Fruit fly (Drosophila melanogaster) whole organism, embryonic: ENCODE results near the gene rtv.

Experiments
- Ada2b ChIP-seq: fragments of 200-800 bp; sonication (Bioruptor generic); IDR thresholded peaks from 2 replicates; pipeline ENCODE4 v1.3.6; 2022; ENCODE audit warnings: missing biosample characterization, missing genetic modification characterization
- Atf-2 ChIP-seq: fragments of 200-800 bp; sonication (Bioruptor generic); optimal IDR thresholded peaks from 2 replicates; lab custom pipeline; 2016; ENCODE audit warnings: missing biosample characterization, missing genetic modification characterization
- BEAF-32 ChIP-seq: fragments of 200-800 bp; sonication (Bioruptor generic); optimal IDR thresholded peaks from 3 replicates; lab custom pipeline; 2017; ENCODE audit warnings: missing biosample characterization, missing genetic modification characterization, mild to moderate bottlenecking, moderate library complexity, missing genetic modification reagents
- CG12299 ChIP-seq: fragments of 200-800 bp; sonication (Bioruptor generic); optimal IDR thresholded peaks from 2 replicates; lab custom pipeline; 2018; ENCODE audit warnings: missing biosample characterization, mild to moderate bottlenecking, missing genetic modification characterization
- CG14050 ChIP-seq: fragments of 200-800 bp; sonication (Bioruptor generic); IDR thresholded peaks from 3 replicates; pipeline ENCODE4 v1.3.6; 2022; ENCODE audit warnings: missing biosample characterization, missing genetic modification characterization
- CG14860 ChIP-seq: fragments of 200-800 bp; sonication (Bioruptor generic); IDR thresholded peaks from 3 replicates; pipeline ENCODE4 v1.3.6; 2022; ENCODE audit warnings: missing biosample characterization, missing genetic modification characterization; ENCODE audit not compliant: partially characterized antibody
- CG15269 ChIP-seq: fragments of 200-800 bp; sonication (Bioruptor generic); optimal IDR thresholded peaks from 2 replicates; lab custom pipeline; 2018; ENCODE audit warnings: missing biosample characterization, mild to moderate bottlenecking, missing genetic modification characterization, moderate library complexity
- CG16863 ChIP-seq: fragments of 200-800 bp; sonication (Bioruptor generic); optimal IDR thresholded peaks from 3 replicates; lab custom pipeline; 2016; ENCODE audit warnings: missing biosample characterization, missing genetic modification characterization
- CG1832 ChIP-seq: fragments of 200-800 bp; sonication (Bioruptor generic); optimal IDR thresholded peaks from 2 replicates; lab custom pipeline; 2017; ENCODE audit warnings: missing biosample characterization, mild to moderate bottlenecking, missing genetic modification characterization, inconsistent platforms
- CG32767 ChIP-seq: fragments of 200-800 bp; sonication (Bioruptor generic); IDR thresholded peaks from 2 replicates; pipeline ENCODE4 v1.3.6; 2022; ENCODE audit warnings: missing biosample characterization, missing genetic modification characterization
- CG3838 ChIP-seq: fragments of 200-800 bp; sonication (Bioruptor generic); optimal IDR thresholded peaks from 3 replicates; lab custom pipeline; 2016; ENCODE audit warnings: missing biosample characterization, missing genetic modification characterization
- CG4282 ChIP-seq: fragments of 200-800 bp; sonication (Bioruptor generic); optimal IDR thresholded peaks from 2 replicates; lab custom pipeline; 2016; ENCODE audit warnings: missing biosample characterization, missing genetic modification characterization
- CG6254 ChIP-seq: fragments of 200-800 bp; sonication (Bioruptor generic); optimal IDR thresholded peaks from 3 replicates; lab custom pipeline; 2017; ENCODE audit warnings: mild to moderate bottlenecking, missing biosample characterization, missing genetic modification reagents, missing genetic modification characterization
- CG7271 ChIP-seq: fragments of 200-800 bp; sonication (Bioruptor generic); optimal IDR thresholded peaks from 2 replicates; lab custom pipeline; 2018; ENCODE audit warnings: missing biosample characterization, mild to moderate bottlenecking, missing genetic modification characterization, moderate library complexity
- CG7357 ChIP-seq: fragments of 200-800 bp; sonication (Bioruptor generic); IDR thresholded peaks from 3 replicates; pipeline ENCODE4 v1.3.6; 2022; ENCODE audit warnings: missing biosample characterization, missing genetic modification characterization
- CG9609 ChIP-seq: fragments of 200-800 bp; sonication (Bioruptor generic); optimal IDR thresholded peaks from 3 replicates; lab custom pipeline; 2016; ENCODE audit warnings: missing biosample characterization, missing genetic modification characterization
- CG9797 ChIP-seq: fragments of 200-800 bp; sonication (Bioruptor generic); optimal IDR thresholded peaks from 3 replicates; lab custom pipeline; 2018; ENCODE audit warnings: missing biosample characterization, mild to moderate bottlenecking, missing genetic modification characterization
- Camta ChIP-seq: fragments of 200-800 bp; sonication (Bioruptor generic); optimal IDR thresholded peaks from 2 replicates; lab custom pipeline; 2016; ENCODE audit warnings: missing biosample characterization, missing genetic modification characterization
- E2f1 ChIP-seq: fragments of 200-800 bp; sonication (Bioruptor generic); IDR thresholded peaks from 2 replicates; pipeline ENCODE4 v1.3.6; 2022; ENCODE audit warnings: missing biosample characterization, missing genetic modification characterization
- Fer3 ChIP-seq: fragments of 200-800 bp; sonication (Bioruptor generic); optimal IDR thresholded peaks from 2 replicates; lab custom pipeline; 2018; ENCODE audit warnings: missing biosample characterization, mild to moderate bottlenecking, missing genetic modification characterization, moderate library complexity
- HmgZ ChIP-seq: fragments of 200-800 bp; sonication (Bioruptor generic); optimal IDR thresholded peaks from 2 replicates; lab custom pipeline; 2018; ENCODE audit warnings: missing biosample characterization, mild to moderate bottlenecking, missing genetic modification characterization
- Kr ChIP-seq: fragments of 200-800 bp; sonication (Bioruptor generic); optimal IDR thresholded peaks from 2 replicates; lab custom pipeline; 2017; ENCODE audit warnings: missing biosample characterization, mild to moderate bottlenecking, missing genetic modification characterization
- Rfx ChIP-seq: fragments of 200-800 bp; sonication (Bioruptor generic); IDR thresholded peaks from 2 replicates; pipeline ENCODE4 v1.3.6; 2022; ENCODE audit warnings: missing biosample characterization, missing genetic modification characterization
- Sox100B ChIP-seq: fragments of 200-800 bp; sonication (Bioruptor generic); optimal IDR thresholded peaks from 3 replicates; lab custom pipeline; 2018; ENCODE audit warnings: missing biosample characterization, mild to moderate bottlenecking, missing genetic modification characterization
- Ssrp ChIP-seq: fragments of 200-800 bp; sonication (Bioruptor generic); optimal IDR thresholded peaks from 2 replicates; lab custom pipeline; 2018; ENCODE audit warnings: missing biosample characterization, mild to moderate bottlenecking, missing genetic modification characterization, moderate library complexity
- YL-1 ChIP-seq: fragments of 200-800 bp; sonication (Bioruptor generic); optimal IDR thresholded peaks from 3 replicates; lab custom pipeline; 2017; ENCODE audit warnings: missing biosample characterization, mild to moderate bottlenecking, missing genetic modification characterization
- br ChIP-seq: fragments of >200 bp; optimal IDR thresholded peaks from 2 replicates; lab custom pipeline; 2017
- caup ChIP-seq: fragments of 200-800 bp; sonication (Bioruptor generic); optimal IDR thresholded peaks from 3 replicates; lab custom pipeline; 2017; ENCODE audit warnings: missing biosample characterization, mild to moderate bottlenecking, missing genetic modification characterization, moderate library complexity; ENCODE audit not compliant: severe bottlenecking
- crol ChIP-seq: fragments of 200-800 bp; sonication (Bioruptor generic); IDR thresholded peaks from 2 replicates; pipeline ENCODE4 v1.3.6; 2022; ENCODE audit warnings: missing biosample characterization, missing genetic modification characterization
- dmrt11E ChIP-seq: fragments of 200-800 bp; sonication (Bioruptor generic); optimal IDR thresholded peaks from 3 replicates; lab custom pipeline; 2018; ENCODE audit warnings: missing biosample characterization, mild to moderate bottlenecking, missing genetic modification characterization, moderate library complexity
- esg ChIP-seq: fragments of 200-800 bp; sonication (Bioruptor generic); conservative IDR thresholded peaks from 2 replicates; pipeline ENCODE4 v1.3.6; 2022; ENCODE audit warnings: missing biosample characterization, missing genetic modification characterization
- ewg ChIP-seq: fragments of 200-800 bp; sonication (Bioruptor generic); optimal IDR thresholded peaks from 3 replicates; lab custom pipeline; 2017; ENCODE audit warnings: mild to moderate bottlenecking, missing biosample characterization, missing genetic modification reagents, missing genetic modification characterization
- gro ChIP-seq: fragments of 200-800 bp; sonication (Bioruptor generic); optimal IDR thresholded peaks from 2 replicates; lab custom pipeline; 2016; ENCODE audit warnings: missing biosample characterization, missing genetic modification characterization
- gsb-n ChIP-seq: fragments of 200-800 bp; sonication (Bioruptor generic); optimal IDR thresholded peaks from 3 replicates; lab custom pipeline; 2018; ENCODE audit warnings: missing biosample characterization, mild to moderate bottlenecking, missing genetic modification characterization
- insv ChIP-seq, 2 experiments: fragments of 200-800 bp; sonication (Bioruptor generic); optimal IDR thresholded peaks; 3 replicates each; lab custom pipeline; 2016 to 2018; ENCODE audit warnings: missing biosample characterization in 2 of 2, missing genetic modification characterization in 2 of 2
- jumu ChIP-seq: fragments of 200-800 bp; sonication (Bioruptor generic); optimal IDR thresholded peaks from 3 replicates; lab custom pipeline; 2016; ENCODE audit warnings: missing biosample characterization, missing genetic modification characterization
- kay ChIP-seq: fragments of 200-800 bp; sonication (Bioruptor generic); optimal IDR thresholded peaks from 2 replicates; lab custom pipeline; 2016; ENCODE audit warnings: missing biosample characterization, missing genetic modification characterization
- knrl ChIP-seq: fragments of 200-800 bp; sonication (Bioruptor generic); IDR thresholded peaks from 3 replicates; pipeline ENCODE4 v1.3.6; 2022; ENCODE audit warnings: missing biosample characterization, missing genetic modification characterization; ENCODE audit not compliant: partially characterized antibody
- lbe ChIP-seq: fragments of 200-800 bp; sonication (Bioruptor generic); optimal IDR thresholded peaks from 2 replicates; lab custom pipeline; 2016; ENCODE audit warnings: missing biosample characterization, mild to moderate bottlenecking, missing genetic modification characterization
- lov ChIP-seq, 2 experiments: fragments of 200-800 bp in 1 of 2; fragments of >200 bp in 1 of 2; sonication (Bioruptor generic) in 1 of 2; IDR thresholded peaks in 1 of 2; optimal IDR thresholded peaks in 1 of 2; 2 replicates in 1 of 2; 3 replicates in 1 of 2; pipeline versions ENCODE4 v1.3.6 to Lab custom; 2017 to 2022; ENCODE audit warnings: missing biosample characterization in 1 of 2, missing genetic modification characterization in 1 of 2
- mld ChIP-seq: fragments of 200-800 bp; sonication (Bioruptor generic); IDR thresholded peaks from 3 replicates; pipeline ENCODE4 v1.3.6; 2022; ENCODE audit warnings: missing biosample characterization, missing genetic modification characterization; ENCODE audit not compliant: partially characterized antibody
- nau ChIP-seq: fragments of 200-800 bp; sonication (Bioruptor generic); optimal IDR thresholded peaks from 3 replicates; lab custom pipeline; 2017; ENCODE audit warnings: missing biosample characterization, mild to moderate bottlenecking, missing genetic modification characterization, missing genetic modification reagents
- peb ChIP-seq: fragments of 200-800 bp; sonication (Bioruptor generic); IDR thresholded peaks from 2 replicates; pipeline ENCODE4 v1.3.6; 2022; ENCODE audit warnings: missing biosample characterization, missing genetic modification characterization
- prd ChIP-seq, 3 experiments: fragments of >200 bp in 2 of 3; fragments of 200-800 bp in 1 of 3; sonication (Bioruptor generic) in 1 of 3; optimal IDR thresholded peaks in 2 of 3; IDR thresholded peaks in 1 of 3; 2 replicates in 2 of 3; 3 replicates in 1 of 3; pipeline versions ENCODE4 v1.3.6 to Lab custom; 2017 to 2022; ENCODE audit warnings: missing biosample characterization in 1 of 3, missing genetic modification characterization in 1 of 3
- pros ChIP-seq: fragments of 200-800 bp; sonication (Bioruptor generic); optimal IDR thresholded peaks from 3 replicates; lab custom pipeline; 2019; ENCODE audit warnings: missing biosample characterization, mild to moderate bottlenecking, missing genetic modification characterization, moderate library complexity
- seq ChIP-seq: fragments of 200-800 bp; sonication (Bioruptor generic); IDR thresholded peaks from 2 replicates; pipeline ENCODE4 v1.3.6; 2022; ENCODE audit warnings: missing biosample characterization, missing genetic modification characterization
- slbo ChIP-seq: fragments of 200-800 bp; sonication (Bioruptor generic); IDR thresholded peaks from 2 replicates; pipeline ENCODE4 v1.3.6; 2022; ENCODE audit warnings: missing biosample characterization, missing genetic modification characterization
- sna ChIP-seq: fragments of 200-800 bp; sonication (Bioruptor generic); IDR thresholded peaks from 2 replicates; pipeline ENCODE4 v1.3.6; 2022; ENCODE audit warnings: missing biosample characterization, missing genetic modification characterization; ENCODE audit not compliant: partially characterized antibody
- sob ChIP-seq: fragments of 200-800 bp; sonication (Bioruptor generic); IDR thresholded peaks from 2 replicates; pipeline ENCODE4 v1.3.6; 2022; ENCODE audit warnings: missing biosample characterization, missing genetic modification characterization
- z ChIP-seq: fragments of 200-800 bp; sonication (Bioruptor generic); IDR thresholded peaks from 3 replicates; pipeline ENCODE4 v1.3.6; 2022; ENCODE audit warnings: missing biosample characterization, missing genetic modification characterization

rtv gene

dm6 chrX:11148272-11148835, 5.4 kb downstream of the rtv start, which contains the start of gene Ran (continued):
- TF ChIP-seq CG7271 (tag; lab: Kevin White, UChicago) (no peak), knrl (GFP tag; lab: Robert Waterston, UW) (peak; percentile 36; the same call in 1 of the 3 replicates), seq (GFP tag; lab: Robert Waterston, UW) (no peak), CG9609 (no peak), CG15269 (tag; lab: Kevin White, UChicago) (no peak), kay (GFP tag; lab: Kevin White, UChicago) (no peak), dmrt11E (tag; lab: Kevin White, UChicago) (no peak), jumu (GFP tag; lab: Kevin White, UChicago) (no peak), gro (no peak), prd (optimal IDR thresholded peaks at IDR 0.05; lab: Kevin White, UChicago) (no peak), prd (GFP tag; IDR thresholded peaks at IDR 0.05; lab: Robert Waterston, UW) (0 out of 3 replicates have a peak, but pooled peaks have one; percentile 16), CG12299 (no peak), gsb-n (tag; lab: Kevin White, UChicago) (no peak), sna (no peak), esg (GFP tag; lab: Robert Waterston, UW) (no peak), peb (GFP tag; lab: Robert Waterston, UW) (no peak), br (lab: Kevin White, UChicago) (no peak), Rfx (GFP tag; lab: Robert Waterston, UW) (peak; percentile 57), ewg (no peak), z (GFP tag; lab: Robert Waterston, UW) (no peak), CG16863 (GFP tag; lab: Kevin White, UChicago) (no peak), YL-1 (GFP tag; lab: Kevin White, UChicago) (peak; percentile 59), Kr (GFP tag; lab: Kevin White, UChicago) (no peak), Ssrp (tag; lab: Kevin White, UChicago) (no peak), nau (GFP tag; lab: Kevin White, UChicago) (no peak), Atf-2 (GFP tag; lab: Kevin White, UChicago) (no peak), mld (GFP tag; lab: Robert Waterston, UW) (no peak), CG3838 (GFP tag; lab: Kevin White, UChicago) (no peak), lov (optimal IDR thresholded peaks at IDR 0.05; lab: Kevin White, UChicago) (no peak), lov (GFP tag; IDR thresholded peaks at IDR 0.05; lab: Robert Waterston, UW) (no peak), Fer3 (tag; lab: Kevin White, UChicago) (no peak), CG4282 (GFP tag; lab: Kevin White, UChicago) (no peak), sob (GFP tag; lab: Robert Waterston, UW) (peak; percentile 43), CG14050 (GFP tag; lab: Robert Waterston, UW) (no peak), Sox100B (GFP tag; lab: Kevin White, UChicago) (no peak), slbo (GFP tag; lab: Robert Waterston, UW) (peak; percentile 49), Ada2b (GFP tag; lab: Robert Waterston, UW) (no peak), CG7357 (GFP tag; lab: Robert Waterston, UW) (peak; percentile 95), crol (no peak), E2f1 (GFP tag; lab: Robert Waterston, UW) (no peak), CG9797 (peak; percentile 42), CG6254 (no peak), CG14860 (GFP tag; lab: Robert Waterston, UW) (no peak), Camta (GFP tag; lab: Kevin White, UChicago) (no peak), lbe (GFP tag; lab: Kevin White, UChicago) (no peak), BEAF-32 (GFP tag; lab: Kevin White, UChicago) (peak; percentile 66), caup (GFP tag; lab: Kevin White, UChicago) (no peak), pros (GFP tag; lab: Kevin White, UChicago) (no peak), HmgZ (tag; lab: Kevin White, UChicago) (no peak), CG1832 (GFP tag; lab: Kevin White, UChicago) (no peak), CG32767 (no peak), insv (GFP tag; optimal IDR thresholded peaks at IDR 0.05; lab: Kevin White, UChicago) (no peak)
